Worm (Caenorhabditis elegans) whole organism, early embryonic: ENCODE measurements around the gene mfsd-11.

Source experiments
- B0310.2 ChIP-seq: sonication (generic microtip); optimal IDR thresholded peaks from 2 replicates; lab custom pipeline; 2016; ENCODE audit warnings: mild to moderate bottlenecking, missing genetic modification characterization, missing compliant biosample characterization
- F13C5.2 ChIP-seq: sonication (generic microtip); optimal IDR thresholded peaks from 2 replicates; lab custom pipeline; 2017; ENCODE audit warnings: mild to moderate bottlenecking, missing genetic modification characterization, inconsistent platforms, missing compliant biosample characterization
- aly-1 ChIP-seq: sonication (generic microtip); optimal IDR thresholded peaks from 2 replicates; lab custom pipeline; 2016; ENCODE audit warnings: missing genetic modification characterization, missing compliant biosample characterization
- ama-1 ChIP-seq: fragments of 150-350 bp; optimal IDR thresholded peaks from 2 replicates; lab custom pipeline; 2014
- ceh-13 ChIP-seq: fragments of 200-800 bp; sonication (Bioruptor generic); optimal IDR thresholded peaks from 2 replicates; lab custom pipeline; 2018; ENCODE audit warnings: mild to moderate bottlenecking, missing genetic modification characterization, missing compliant biosample characterization
- ceh-36 ChIP-seq: sonication (generic microtip); optimal IDR thresholded peaks from 2 replicates; lab custom pipeline; 2016; ENCODE audit warnings: missing genetic modification characterization, inconsistent platforms, missing compliant biosample characterization
- flt-1 ChIP-seq: fragments of 200-800 bp; sonication (Bioruptor generic); IDR thresholded peaks from 2 replicates; pipeline ENCODE4 v1.3.6; 2022; ENCODE audit warnings: missing genetic modification characterization, missing compliant biosample characterization
- hmg-4 ChIP-seq: fragments of 200-800 bp; sonication (Bioruptor generic); optimal IDR thresholded peaks from 2 replicates; lab custom pipeline; 2018; ENCODE audit warnings: mild to moderate bottlenecking, missing genetic modification characterization, missing compliant biosample characterization
- hnd-1 ChIP-seq: sonication (generic microtip); optimal IDR thresholded peaks from 2 replicates; lab custom pipeline; 2016; ENCODE audit warnings: missing genetic modification characterization, missing compliant biosample characterization
- scrt-1 ChIP-seq: fragments of 200-800 bp; sonication (Bioruptor generic); IDR thresholded peaks from 2 replicates; pipeline ENCODE4 v1.3.6; 2022; ENCODE audit warnings: missing genetic modification characterization, missing compliant biosample characterization
- tbx-11 ChIP-seq: fragments of 200-800 bp; sonication (Bioruptor generic); IDR thresholded peaks from 2 replicates; pipeline ENCODE4 v1.3.6; 2022; ENCODE audit warnings: missing genetic modification characterization, missing compliant biosample characterization
- tbx-37 ChIP-seq: fragments of 200-800 bp; sonication (Bioruptor generic); conservative IDR thresholded peaks from 2 replicates; pipeline ENCODE4 v1.3.6; 2022; ENCODE audit warnings: missing genetic modification reagents, missing genetic modification characterization, missing compliant biosample characterization

- no peak for TF ChIP-seq scrt-1 (GFP tag; lab: Robert Waterston, UW)
- no peak for TF ChIP-seq tbx-11 (GFP tag; lab: Robert Waterston, UW)
- TF ChIP-seq ama-1 (lab: Kevin White, UChicago) = no peak
- TF ChIP-seq ceh-13 (GFP tag; lab: Kevin White, UChicago) = no peak
- TF ChIP-seq hmg-4 (GFP tag; lab: Kevin White, UChicago) = no peak
- no peak for TF ChIP-seq aly-1 (tag; lab: Kevin White, UChicago)
- no peak for TF ChIP-seq ceh-36
- no peak for TF ChIP-seq B0310.2 (tag; lab: Kevin White, UChicago)
- no peak for TF ChIP-seq F13C5.2 (tag; lab: Kevin White, UChicago)
- TF ChIP-seq hnd-1 = no peak
- TF ChIP-seq flt-1 (GFP tag; lab: Robert Waterston, UW) = no peak
- TF ChIP-seq tbx-37 (GFP tag; lab: Robert Waterston, UW) = no peak
These were observed 45.2 kb downstream of the mfsd-11 start, which contains the start of the genes W03G11.2 and lgc-13 for ce11 chrX:12108517-12109216.
